Fruit fly (Drosophila melanogaster) whole organism, prepupa: ENCODE data around the gene CG13458.

Experiments
- CG8632 ChIP-seq: fragments of 200-800 bp; sonication (Bioruptor generic); optimal IDR thresholded peaks from 3 replicates; lab custom pipeline; 2016; ENCODE audit warnings: missing biosample characterization, missing genetic modification characterization
- Gug ChIP-seq: fragments of 200-800 bp; sonication (Bioruptor generic); IDR thresholded peaks from 2 replicates; pipeline ENCODE4 v1.3.6; 2022; ENCODE audit warnings: missing biosample characterization, missing genetic modification characterization
- Met ChIP-seq: fragments of 200-800 bp; sonication (Bioruptor generic); optimal IDR thresholded peaks from 3 replicates; lab custom pipeline; 2016; ENCODE audit warnings: missing biosample characterization, missing genetic modification characterization

DNA sequence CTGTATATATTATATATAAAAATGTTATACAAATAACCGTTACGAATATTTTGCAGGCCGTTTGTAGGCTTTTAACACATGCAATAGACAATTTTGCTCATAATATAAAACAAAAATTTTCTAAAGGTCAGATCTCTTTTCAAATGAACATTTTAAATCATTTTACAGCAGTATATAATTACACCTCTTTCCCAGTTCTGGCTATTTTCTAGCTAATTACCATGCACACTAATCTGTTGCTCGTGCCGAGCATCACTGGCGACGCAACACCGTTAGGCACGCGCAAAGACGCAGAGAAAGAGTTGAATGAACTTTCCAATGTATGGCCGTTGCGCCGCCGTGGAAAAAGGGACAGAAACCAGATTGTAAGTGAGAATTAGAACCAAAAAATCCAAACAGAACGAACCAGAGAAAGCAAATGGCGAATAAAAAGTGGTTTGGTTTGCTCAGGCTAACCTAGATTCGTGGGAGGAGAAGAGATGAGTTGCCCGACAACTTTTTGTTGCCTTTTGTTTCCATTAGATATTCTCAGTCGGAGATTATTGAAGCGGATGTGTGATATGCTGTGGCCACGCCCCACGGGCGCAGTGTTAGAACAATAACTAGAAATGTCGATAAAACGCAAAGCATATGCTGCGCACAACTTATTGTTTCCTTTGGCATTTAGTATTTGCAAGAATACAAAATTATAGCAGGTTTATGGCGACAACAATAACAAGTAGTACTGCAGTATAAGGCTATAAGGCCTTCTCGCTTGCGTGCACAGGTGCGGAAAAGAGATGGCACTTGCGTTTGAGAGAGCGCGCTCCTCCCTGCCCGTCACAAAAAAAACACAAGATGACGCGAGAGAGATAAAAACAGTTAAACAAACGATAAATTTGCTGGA is 28.0 kb downstream of the CG13458 start:
- TF ChIP-seq Gug (GFP tag; lab: Robert Waterston, UW) (no peak), CG8632 (GFP tag; lab: Kevin White, UChicago) (no peak), Met (GFP tag; lab: Kevin White, UChicago) (peak; percentile 62)
